Fruit fly (Drosophila melanogaster) whole organism, embryonic: Measurements from ENCODE around the gene CG33669.
A peak's percentile ranks its signal among the peaks of the same experiment; 100 is the strongest.

Experiments used
- Atf6 ChIP-seq: fragments of 200-800 bp; sonication (Bioruptor generic); IDR thresholded peaks from 2 replicates; pipeline ENCODE4 v1.3.6; 2022; ENCODE audit warnings: missing biosample characterization, missing genetic modification characterization
- B-H1 ChIP-seq: fragments of 200-800 bp; sonication (Bioruptor generic); IDR thresholded peaks from 3 replicates; pipeline ENCODE4 v1.3.6; 2022; ENCODE audit warnings: missing biosample characterization, missing genetic modification characterization
- Bdp1 ChIP-seq: fragments of 200-800 bp; sonication (Bioruptor generic); optimal IDR thresholded peaks from 3 replicates; lab custom pipeline; 2016; ENCODE audit warnings: missing biosample characterization, missing genetic modification characterization
- Bgb ChIP-seq: fragments of 200-800 bp; sonication (Bioruptor generic); IDR thresholded peaks from 2 replicates; pipeline ENCODE4 v1.3.6; 2022; ENCODE audit warnings: missing biosample characterization, missing genetic modification characterization; ENCODE audit not compliant: partially characterized antibody
- CG10565 ChIP-seq: fragments of 200-800 bp; sonication (Bioruptor generic); optimal IDR thresholded peaks from 3 replicates; lab custom pipeline; 2016; ENCODE audit warnings: missing biosample characterization, mild to moderate bottlenecking, missing genetic modification characterization
- CG10959 ChIP-seq: fragments of 200-800 bp; sonication (Bioruptor generic); IDR thresholded peaks from 2 replicates; pipeline ENCODE4 v1.3.6; 2022; ENCODE audit warnings: missing biosample characterization, missing genetic modification characterization
- CG11085 ChIP-seq: fragments of 200-800 bp; sonication (Bioruptor generic); IDR thresholded peaks from 2 replicates; pipeline ENCODE4 v1.3.6; 2022; ENCODE audit warnings: missing biosample characterization, missing genetic modification characterization
- CG11560 ChIP-seq: fragments of 200-800 bp; sonication (Bioruptor generic); IDR thresholded peaks from 3 replicates; pipeline ENCODE4 v1.3.6; 2022; ENCODE audit warnings: missing biosample characterization, missing genetic modification characterization
- CG14050 ChIP-seq: fragments of 200-800 bp; sonication (Bioruptor generic); IDR thresholded peaks from 3 replicates; pipeline ENCODE4 v1.3.6; 2022; ENCODE audit warnings: missing biosample characterization, missing genetic modification characterization
- CG1647 ChIP-seq: fragments of 200-800 bp; sonication (Bioruptor generic); optimal IDR thresholded peaks from 3 replicates; lab custom pipeline; 2016; ENCODE audit warnings: missing biosample characterization, missing genetic modification characterization
- CG17385 ChIP-seq: fragments of 200-800 bp; sonication (Bioruptor generic); optimal IDR thresholded peaks from 3 replicates; lab custom pipeline; 2018; ENCODE audit warnings: missing biosample characterization, mild to moderate bottlenecking, missing genetic modification characterization
- CG17568 ChIP-seq: fragments of 200-800 bp; sonication (Bioruptor generic); optimal IDR thresholded peaks from 2 replicates; lab custom pipeline; 2018; ENCODE audit warnings: missing biosample characterization, mild to moderate bottlenecking, missing genetic modification characterization, moderate library complexity
- CG1832 ChIP-seq: fragments of 200-800 bp; sonication (Bioruptor generic); optimal IDR thresholded peaks from 2 replicates; lab custom pipeline; 2017; ENCODE audit warnings: missing biosample characterization, mild to moderate bottlenecking, missing genetic modification characterization, inconsistent platforms
- CG30020 ChIP-seq: fragments of 200-800 bp; optimal IDR thresholded peaks from 2 replicates; lab custom pipeline; 2019; ENCODE audit warnings: missing biosample characterization, mild to moderate bottlenecking, missing genetic modification characterization, moderate library complexity
- CG32532 ChIP-seq: fragments of 200-800 bp; sonication (Bioruptor generic); IDR thresholded peaks from 2 replicates; pipeline ENCODE4 v1.3.6; 2022; ENCODE audit warnings: missing biosample characterization, missing genetic modification characterization
- CG7271 ChIP-seq: fragments of 200-800 bp; sonication (Bioruptor generic); optimal IDR thresholded peaks from 2 replicates; lab custom pipeline; 2018; ENCODE audit warnings: missing biosample characterization, mild to moderate bottlenecking, missing genetic modification characterization, moderate library complexity
- CG7963 ChIP-seq: fragments of 200-800 bp; sonication (Bioruptor generic); IDR thresholded peaks from 3 replicates; pipeline ENCODE4 v1.3.6; 2022; ENCODE audit warnings: missing biosample characterization, missing genetic modification characterization; ENCODE audit not compliant: partially characterized antibody
- Dbx ChIP-seq: fragments of 200-800 bp; sonication (Bioruptor generic); IDR thresholded peaks from 3 replicates; pipeline ENCODE4 v1.3.6; 2022; ENCODE audit warnings: missing biosample characterization, missing genetic modification characterization
- Dip2 ChIP-seq: fragments of 200-800 bp; sonication (Bioruptor generic); IDR thresholded peaks from 2 replicates; pipeline ENCODE4 v1.3.6; 2022; ENCODE audit warnings: missing biosample characterization, missing genetic modification characterization
- Drgx ChIP-seq: fragments of 200-800 bp; sonication (Bioruptor generic); IDR thresholded peaks from 2 replicates; pipeline ENCODE4 v1.3.6; 2022; ENCODE audit warnings: missing biosample characterization, missing genetic modification characterization
- E2f2 ChIP-seq: fragments of 200-800 bp; sonication (Bioruptor generic); IDR thresholded peaks from 2 replicates; pipeline ENCODE4 v1.3.6; 2022; ENCODE audit warnings: missing biosample characterization, missing genetic modification characterization
- Hmr ChIP-seq: fragments of 200-800 bp; sonication (Bioruptor generic); optimal IDR thresholded peaks from 3 replicates; lab custom pipeline; 2017; ENCODE audit warnings: mild to moderate bottlenecking, missing biosample characterization, missing genetic modification reagents, missing genetic modification characterization
- Hr3 ChIP-seq: fragments of 200-800 bp; sonication (Bioruptor generic); optimal IDR thresholded peaks from 3 replicates; lab custom pipeline; 2016; ENCODE audit warnings: missing biosample characterization, missing genetic modification characterization
- Kr ChIP-seq: fragments of 200-800 bp; sonication (Bioruptor generic); optimal IDR thresholded peaks from 2 replicates; lab custom pipeline; 2017; ENCODE audit warnings: missing biosample characterization, mild to moderate bottlenecking, missing genetic modification characterization
- Mad ChIP-seq: fragments of 200-800 bp; sonication (Bioruptor generic); optimal IDR thresholded peaks from 2 replicates; lab custom pipeline; 2016; ENCODE audit warnings: missing biosample characterization, missing genetic modification characterization
- Med ChIP-seq: fragments of 200-800 bp; sonication (Bioruptor generic); peaks from one replicate; lab custom pipeline; 2016; ENCODE audit warnings: missing biosample characterization, missing genetic modification characterization, mild to moderate bottlenecking, inconsistent platforms, moderate library complexity
- Oaz ChIP-seq: fragments of 200-800 bp; sonication (Bioruptor generic); IDR thresholded peaks from 2 replicates; pipeline ENCODE4 v1.3.6; 2022; ENCODE audit warnings: missing biosample characterization, missing genetic modification characterization
- PHDP ChIP-seq: fragments of 200-800 bp; sonication (Bioruptor generic); optimal IDR thresholded peaks from 3 replicates; lab custom pipeline; 2018; ENCODE audit warnings: missing biosample characterization, mild to moderate bottlenecking, missing genetic modification characterization, moderate library complexity
- Spps ChIP-seq: fragments of 200-800 bp; sonication (Bioruptor generic); optimal IDR thresholded peaks from 2 replicates; lab custom pipeline; 2018; ENCODE audit warnings: missing biosample characterization, mild to moderate bottlenecking, missing genetic modification characterization
- Sry-β ChIP-seq: fragments of 200-800 bp; sonication (Bioruptor generic); optimal IDR thresholded peaks from 2 replicates; lab custom pipeline; 2018; ENCODE audit warnings: missing biosample characterization, mild to moderate bottlenecking, missing genetic modification characterization, moderate library complexity
- Vsx1 ChIP-seq: fragments of 200-800 bp; sonication (Bioruptor generic); optimal IDR thresholded peaks from 2 replicates; lab custom pipeline; 2017; ENCODE audit warnings: missing biosample characterization, mild to moderate bottlenecking, missing genetic modification characterization, missing genetic modification reagents
- ato ChIP-seq: fragments of 200-800 bp; sonication (Bioruptor generic); IDR thresholded peaks from 2 replicates; pipeline ENCODE4 v1.3.6; 2022; ENCODE audit warnings: missing biosample characterization, missing genetic modification characterization; ENCODE audit not compliant: partially characterized antibody
- az2 ChIP-seq: fragments of 200-800 bp; sonication (Bioruptor generic); optimal IDR thresholded peaks from 3 replicates; lab custom pipeline; 2016; ENCODE audit warnings: missing biosample characterization, missing genetic modification characterization
- bbx ChIP-seq: fragments of 200-800 bp; sonication (Bioruptor generic); IDR thresholded peaks from 2 replicates; pipeline ENCODE4 v1.3.6; 2022; ENCODE audit warnings: missing biosample characterization, missing genetic modification characterization; ENCODE audit not compliant: partially characterized antibody
- chm ChIP-seq: fragments of 200-800 bp; sonication (Bioruptor generic); IDR thresholded peaks from 2 replicates; pipeline ENCODE4 v1.3.6; 2022; ENCODE audit warnings: missing biosample characterization, missing genetic modification characterization
- crc ChIP-seq: fragments of 200-800 bp; sonication (Bioruptor generic); optimal IDR thresholded peaks from 2 replicates; lab custom pipeline; 2016; ENCODE audit warnings: missing biosample characterization, missing genetic modification characterization
- cwo ChIP-seq: fragments of 200-800 bp; sonication (Bioruptor generic); optimal IDR thresholded peaks from 3 replicates; lab custom pipeline; 2017; ENCODE audit warnings: missing biosample characterization, missing genetic modification characterization, mild to moderate bottlenecking, moderate library complexity, missing genetic modification reagents
- da ChIP-seq: fragments of 200-800 bp; sonication (Bioruptor generic); optimal IDR thresholded peaks from 2 replicates; lab custom pipeline; 2016; ENCODE audit warnings: missing biosample characterization, missing genetic modification characterization
- eyg ChIP-seq: fragments of 200-800 bp; sonication (Bioruptor generic); optimal IDR thresholded peaks from 3 replicates; lab custom pipeline; 2016; ENCODE audit warnings: missing biosample characterization, missing genetic modification characterization
- kay ChIP-seq: fragments of 200-800 bp; sonication (Bioruptor generic); optimal IDR thresholded peaks from 2 replicates; lab custom pipeline; 2016; ENCODE audit warnings: missing biosample characterization, missing genetic modification characterization
- lbe ChIP-seq: fragments of 200-800 bp; sonication (Bioruptor generic); optimal IDR thresholded peaks from 2 replicates; lab custom pipeline; 2016; ENCODE audit warnings: missing biosample characterization, mild to moderate bottlenecking, missing genetic modification characterization
- lov ChIP-seq, 2 experiments: fragments of 200-800 bp in 1 of 2; fragments of >200 bp in 1 of 2; sonication (Bioruptor generic) in 1 of 2; IDR thresholded peaks in 1 of 2; optimal IDR thresholded peaks in 1 of 2; 2 replicates in 1 of 2; 3 replicates in 1 of 2; pipeline versions ENCODE4 v1.3.6 to Lab custom; 2017 to 2022; ENCODE audit warnings: missing biosample characterization in 1 of 2, missing genetic modification characterization in 1 of 2
- pan ChIP-seq, 4 experiments: fragments of >200 bp in 3 of 4; fragments of 200-800 bp in 1 of 4; sonication (Bioruptor generic) in 1 of 4; optimal IDR thresholded peaks in 3 of 4; IDR thresholded peaks in 1 of 4; 2 replicates each; pipeline versions ENCODE4 v1.3.6 to Lab custom; 2017 to 2022; ENCODE audit warnings: missing biosample characterization in 2 of 4, missing genetic modification characterization in 2 of 4, mixed read lengths in 1 of 4
- pzg ChIP-seq: fragments of 200-800 bp; sonication (Bioruptor generic); optimal IDR thresholded peaks from 3 replicates; lab custom pipeline; 2018; ENCODE audit warnings: missing biosample characterization, mild to moderate bottlenecking, missing genetic modification characterization, moderate library complexity
- ro ChIP-seq: fragments of 200-800 bp; sonication (Bioruptor generic); IDR thresholded peaks from 2 replicates; pipeline ENCODE4 v1.3.6; 2022; ENCODE audit warnings: missing biosample characterization, missing genetic modification characterization
- slou ChIP-seq: fragments of 200-800 bp; sonication (Bioruptor generic); optimal IDR thresholded peaks from 3 replicates; lab custom pipeline; 2016; ENCODE audit warnings: missing biosample characterization, missing genetic modification characterization
- tap ChIP-seq: fragments of 200-800 bp; optimal IDR thresholded peaks from 3 replicates; lab custom pipeline; 2019; ENCODE audit warnings: missing biosample characterization, mild to moderate bottlenecking, missing genetic modification characterization, moderate library complexity
- unc-4 ChIP-seq: fragments of 200-800 bp; sonication (Bioruptor generic); IDR thresholded peaks from 2 replicates; pipeline ENCODE4 v1.3.6; 2022; ENCODE audit warnings: missing biosample characterization, missing genetic modification characterization; ENCODE audit not compliant: partially characterized antibody
- vvl ChIP-seq: fragments of 200-800 bp; sonication (Bioruptor generic); IDR thresholded peaks from 2 replicates; pipeline ENCODE4 v1.3.6; 2022; ENCODE audit warnings: missing biosample characterization, missing genetic modification characterization
- wek ChIP-seq: fragments of 200-800 bp; sonication (Bioruptor generic); optimal IDR thresholded peaks from 3 replicates; lab custom pipeline; 2018; ENCODE audit warnings: missing biosample characterization, mild to moderate bottlenecking, missing genetic modification characterization, moderate library complexity

CG33669 gene

dm6 chrX:6366357-6366691 is 33.6 kb downstream of the CG33669 start (continued):
- TF ChIP-seq Oaz (GFP tag; lab: Robert Waterston, UW) (peak; percentile 84), crc (GFP tag; lab: Kevin White, UChicago) (peak; percentile 77), CG17385 (GFP tag; lab: Kevin White, UChicago) (peak; percentile 85), wek (peak; percentile 51), CG11085 (peak; percentile 80), CG17568 (GFP tag; lab: Kevin White, UChicago) (peak; percentile 63), cwo (GFP tag; lab: Kevin White, UChicago) (peak; percentile 81), CG1832 (no peak), slou (peak; percentile 75), Dbx (GFP tag; lab: Robert Waterston, UW) (peak; percentile 90), chm (GFP tag; lab: Robert Waterston, UW) (peak; percentile 91), Hr3 (peak; percentile 59), Mad (GFP tag; lab: Kevin White, UChicago) (peak; percentile 74), pzg (GFP tag; lab: Kevin White, UChicago) (peak; percentile 2), bbx (GFP tag; lab: Robert Waterston, UW) (no peak), Hmr (peak; percentile 88), Dip2 (GFP tag; lab: Robert Waterston, UW) (no peak; the same call in 1 of the 2 replicates), Bdp1 (GFP tag; lab: Kevin White, UChicago) (peak; percentile 59), lov (optimal IDR thresholded peaks at IDR 0.05; lab: Kevin White, UChicago) (no peak), lov (GFP tag; IDR thresholded peaks at IDR 0.05; lab: Robert Waterston, UW) (peak; percentile 73; the same call in 1 of the 3 replicates), CG7271 (tag; lab: Kevin White, UChicago) (no peak), B-H1 (GFP tag; lab: Robert Waterston, UW) (peak; percentile 83), eyg (peak; percentile 70), PHDP (tag; lab: Kevin White, UChicago) (peak; percentile 89), ato (GFP tag; lab: Robert Waterston, UW) (no peak), Vsx1 (GFP tag; lab: Kevin White, UChicago) (peak; percentile 42), E2f2 (peak; percentile 49; the same call in 1 of the 2 replicates), Atf6 (GFP tag; lab: Robert Waterston, UW) (peak; percentile 93), unc-4 (GFP tag; lab: Robert Waterston, UW) (no peak), Med (GFP tag; lab: Kevin White, UChicago) (peak; percentile 99), Bgb (GFP tag; lab: Robert Waterston, UW) (no peak), CG7963 (GFP tag; lab: Robert Waterston, UW) (no peak), CG10565 (GFP tag; lab: Kevin White, UChicago) (no peak), az2 (GFP tag; lab: Kevin White, UChicago) (peak; percentile 79), CG32532 (peak; percentile 95), CG30020 (tag; lab: Kevin White, UChicago) (no peak), CG1647 (GFP tag; lab: Kevin White, UChicago) (peak; percentile 79), CG11560 (peak; percentile 54; the same call in 1 of the 3 replicates), tap (tag; lab: Kevin White, UChicago) (peak; percentile 82), CG14050 (GFP tag; lab: Robert Waterston, UW) (peak; percentile 85), Kr (no peak), pan (optimal IDR thresholded peaks at IDR 0.05; lab: Kevin White, UChicago) (no peak), pan (GFP tag; optimal IDR thresholded peaks at IDR 0.05 in 1 of 2, IDR thresholded peaks at IDR 0.05 in 1 of 2) (peak in 1 of 2 experiments; percentile 93), lbe (GFP tag; lab: Kevin White, UChicago) (peak; percentile 91), vvl (GFP tag; lab: Robert Waterston, UW) (peak; percentile 95), Spps (tag; lab: Kevin White, UChicago) (no peak), Drgx (GFP tag; lab: Robert Waterston, UW) (peak; percentile 96), CG10959 (GFP tag; lab: Robert Waterston, UW) (peak; percentile 52), Sry-β (GFP tag; lab: Kevin White, UChicago) (no peak), da (GFP tag; lab: Kevin White, UChicago) (peak; percentile 59), kay (GFP tag; lab: Kevin White, UChicago) (peak; percentile 81), ro (peak; percentile 36; the same call in 1 of the 2 replicates)
